In genomic region chrX:12582984-12583869, dm6 we compare ENCODE assay signal across 1 fruit fly cellular context.
TF ChIP-seq lines count a peak whose summit lies in the region.

TSS of gene Pits (minus strand) at chrX:12583193.

TF ChIP-seq in whole organism, embryonic, 481 proteins besides CTCF, POLR2A, EP300 and RAD21 (continued from another document and continues in another):
- TF ChIP-seq CG4854 (GFP tag; optimal IDR thresholded peaks at IDR 0.05; lab: Kevin White, UChicago) (no peak), Dref (GFP tag; IDR thresholded peaks at IDR 0.05; lab: Robert Waterston, UW) (peak; percentile 42; the same call in 1 of the 2 replicates), CG11504 (tag; optimal IDR thresholded peaks at IDR 0.05; lab: Kevin White, UChicago) (peak; percentile 61), Antp (GFP tag; optimal IDR thresholded peaks at IDR 0.05; lab: Kevin White, UChicago) (peak; percentile 52), CG3407 (GFP tag; optimal IDR thresholded peaks at IDR 0.05; lab: Kevin White, UChicago) (no peak), CG18764 (GFP tag; optimal IDR thresholded peaks at IDR 0.05; lab: Kevin White, UChicago) (peak; percentile 11), Poxn (GFP tag; IDR thresholded peaks at IDR 0.05; lab: Robert Waterston, UW) (no peak), Chrac-16 (GFP tag; optimal IDR thresholded peaks at IDR 0.05; lab: Kevin White, UChicago) (no peak), CG17802 (tag; optimal IDR thresholded peaks at IDR 0.05; lab: Kevin White, UChicago) (no peak), sens-2 (GFP tag; IDR thresholded peaks at IDR 0.05; lab: Robert Waterston, UW) (no peak), aop (GFP tag; IDR thresholded peaks at IDR 0.05; lab: Robert Waterston, UW) (no peak; the same call in 1 of the 2 replicates), eve (GFP tag; optimal IDR thresholded peaks at IDR 0.05; lab: Kevin White, UChicago) (no peak), CG8281 (tag; optimal IDR thresholded peaks at IDR 0.05; lab: Kevin White, UChicago) (no peak), bigmax (GFP tag; optimal IDR thresholded peaks at IDR 0.05; lab: Kevin White, UChicago) (peak; percentile 52), Fer2 (tag; optimal IDR thresholded peaks at IDR 0.05; lab: Kevin White, UChicago) (no peak), Sox100B (GFP tag; optimal IDR thresholded peaks at IDR 0.05; lab: Kevin White, UChicago) (peak; percentile 33), CG2120 (GFP tag; optimal IDR thresholded peaks at IDR 0.05; lab: Kevin White, UChicago) (peak; percentile 45), Lim3 (GFP tag; IDR thresholded peaks at IDR 0.05; lab: Robert Waterston, UW) (no peak), trem (tag; optimal IDR thresholded peaks at IDR 0.05; lab: Kevin White, UChicago) (peak; percentile 34), CG17361 (GFP tag; IDR thresholded peaks at IDR 0.05; lab: Robert Waterston, UW) (peak; percentile 50; the same call in 1 of the 3 replicates), odd (GFP tag; optimal IDR thresholded peaks at IDR 0.05; lab: Kevin White, UChicago) (peak; percentile 30), seq (GFP tag; IDR thresholded peaks at IDR 0.05; lab: Robert Waterston, UW) (no peak), tgo (GFP tag; IDR thresholded peaks at IDR 0.05; lab: Robert Waterston, UW) (peak; percentile 41; the same call in 2 of the 3 replicates), D19A (tag; optimal IDR thresholded peaks at IDR 0.05; lab: Kevin White, UChicago) (peak; percentile 23), Hr51 (GFP tag; optimal IDR thresholded peaks at IDR 0.05; lab: Kevin White, UChicago) (peak; percentile 18 to 45), Stat92E (GFP tag; optimal IDR thresholded peaks at IDR 0.05; lab: Kevin White, UChicago) (peak in 1 of 3 experiments; percentile 87), Dip2 (GFP tag; IDR thresholded peaks at IDR 0.05; lab: Robert Waterston, UW) (no peak), dm (GFP tag; optimal IDR thresholded peaks at IDR 0.05; lab: Kevin White, UChicago) (peak; percentile 86), Ptx1 (GFP tag; IDR thresholded peaks at IDR 0.05; lab: Robert Waterston, UW) (peak; percentile 61), HLH3B (GFP tag; IDR thresholded peaks at IDR 0.05; lab: Robert Waterston, UW) (peak; percentile 47; the same call in 1 of the 2 replicates), Rx (GFP tag; IDR thresholded peaks at IDR 0.05; lab: Robert Waterston, UW) (no peak), CG6254 (GFP tag; optimal IDR thresholded peaks at IDR 0.05; lab: Kevin White, UChicago) (peak; percentile 22), CG12299 (tag; optimal IDR thresholded peaks at IDR 0.05; lab: Kevin White, UChicago) (peak; percentile 59), crc (GFP tag; optimal IDR thresholded peaks at IDR 0.05; lab: Kevin White, UChicago) (no peak), wek (GFP tag; optimal IDR thresholded peaks at IDR 0.05; lab: Kevin White, UChicago) (peak; percentile 38), rib (GFP tag; IDR thresholded peaks at IDR 0.05; lab: Robert Waterston, UW) (peak; percentile 69; the same call in 1 of the 2 replicates), CG14710 (tag; optimal IDR thresholded peaks at IDR 0.05; lab: Kevin White, UChicago) (peak; percentile 68), her (GFP tag; optimal IDR thresholded peaks at IDR 0.05; lab: Kevin White, UChicago) (peak; percentile 65), fu2 (GFP tag; optimal IDR thresholded peaks at IDR 0.05; lab: Kevin White, UChicago) (no peak), CG5953 (GFP tag; IDR thresholded peaks at IDR 0.05; lab: Robert Waterston, UW) (0 out of 2 replicates have a peak, but pooled peaks have one; percentile 23), GATAe (GFP tag; conservative IDR thresholded peaks at IDR 0.05; lab: Robert Waterston, UW) (no peak; the same call in 1 of the 2 replicates), Deaf1 (tag; optimal IDR thresholded peaks at IDR 0.05; lab: Kevin White, UChicago) (peak; percentile 84), CG7372 (GFP tag; IDR thresholded peaks at IDR 0.05; lab: Robert Waterston, UW) (no peak; the same call in 1 of the 2 replicates), CG10209 (GFP tag; optimal IDR thresholded peaks at IDR 0.05; lab: Kevin White, UChicago) (peak; percentile 33), CG12071 (GFP tag; optimal IDR thresholded peaks at IDR 0.05; lab: Kevin White, UChicago) (peak; percentile 56), Ets97D (GFP tag; optimal IDR thresholded peaks at IDR 0.05; lab: Kevin White, UChicago) (peak; percentile 93), Ssrp (tag; optimal IDR thresholded peaks at IDR 0.05; lab: Kevin White, UChicago) (no peak), CG1603 (tag; optimal IDR thresholded peaks at IDR 0.05; lab: Kevin White, UChicago) (peak; percentile 78), CG1602 (GFP tag; optimal IDR thresholded peaks at IDR 0.05; lab: Kevin White, UChicago) (peak; percentile 45), Hr39 (optimal IDR thresholded peaks at IDR 0.05; lab: Kevin White, UChicago) (no peak), CG11696 (GFP tag; IDR thresholded peaks at IDR 0.05; lab: Robert Waterston, UW) (0 out of 2 replicates have a peak, but pooled peaks have one; percentile 10), HHEX (GFP tag; optimal IDR thresholded peaks at IDR 0.05; lab: Kevin White, UChicago) (peak; percentile 56), luna (GFP tag; optimal IDR thresholded peaks at IDR 0.05; lab: Kevin White, UChicago) (peak; percentile 15), CG11695 (GFP tag; IDR thresholded peaks at IDR 0.05; lab: Robert Waterston, UW) (0 out of 3 replicates have a peak, but pooled peaks have one; percentile 7), unpg (GFP tag; optimal IDR thresholded peaks at IDR 0.05; lab: Kevin White, UChicago) (peak; percentile 27), CG1233 (GFP tag; optimal IDR thresholded peaks at IDR 0.05; lab: Kevin White, UChicago) (peak; percentile 24), zen2 (GFP tag; IDR thresholded peaks at IDR 0.05; lab: Robert Waterston, UW; ENCODE audit: partially characterized antibody) (0 out of 3 replicates have a peak, but pooled peaks have one; percentile 31), Hand (GFP tag; optimal IDR thresholded peaks at IDR 0.05; lab: Kevin White, UChicago) (peak; percentile 58), CG7928 (GFP tag; optimal IDR thresholded peaks at IDR 0.05; lab: Kevin White, UChicago) (peak; percentile 65), CG13894 (tag; optimal IDR thresholded peaks at IDR 0.05; lab: Kevin White, UChicago) (peak; percentile 66), CG2889 (GFP tag; IDR thresholded peaks at IDR 0.05; lab: Robert Waterston, UW) (no peak), CG9727 (GFP tag; optimal IDR thresholded peaks at IDR 0.05; lab: Kevin White, UChicago) (peak; percentile 43), cg (GFP tag; optimal IDR thresholded peaks at IDR 0.05; lab: Kevin White, UChicago) (peak; percentile 97), CG4707 (GFP tag; optimal IDR thresholded peaks at IDR 0.05; lab: Kevin White, UChicago) (peak; percentile 63), shn (GFP tag; optimal IDR thresholded peaks at IDR 0.05; lab: Kevin White, UChicago) (peak; percentile 40), CG6272 (GFP tag; IDR thresholded peaks at IDR 0.05; lab: Robert Waterston, UW) (no peak), CG34224 (GFP tag; IDR thresholded peaks at IDR 0.05; lab: Robert Waterston, UW; ENCODE audit: partially characterized antibody) (peak; percentile 50; the same call in 1 of the 3 replicates), CG34376 (GFP tag; optimal IDR thresholded peaks at IDR 0.05; lab: Kevin White, UChicago) (peak; percentile 84), CG10366 (GFP tag; IDR thresholded peaks at IDR 0.05; lab: Robert Waterston, UW) (no peak), Aef1 (GFP tag; IDR thresholded peaks at IDR 0.05; lab: Robert Waterston, UW) (no peak; the same call in 2 of the 3 replicates), crol (GFP tag; IDR thresholded peaks at IDR 0.05; lab: Robert Waterston, UW) (0 out of 2 replicates have a peak, but pooled peaks have one; percentile 53), Hmx (GFP tag; optimal IDR thresholded peaks at IDR 0.05; lab: Kevin White, UChicago) (no peak), CG4282 (GFP tag; optimal IDR thresholded peaks at IDR 0.05; lab: Kevin White, UChicago) (peak; percentile 47), dmrt99B (tag; optimal IDR thresholded peaks at IDR 0.05; lab: Kevin White, UChicago) (peak; percentile 24), Nf-YA (GFP tag; IDR thresholded peaks at IDR 0.05; lab: Robert Waterston, UW) (no peak), sob (GFP tag; IDR thresholded peaks at IDR 0.05; lab: Robert Waterston, UW) (peak; percentile 22), Abd-B (GFP tag; optimal IDR thresholded peaks at IDR 0.05; lab: Kevin White, UChicago) (peak; percentile 27), schlank (tag; optimal IDR thresholded peaks at IDR 0.05; lab: Kevin White, UChicago) (no peak), CG6813 (GFP tag; optimal IDR thresholded peaks at IDR 0.05; lab: Kevin White, UChicago) (peak; percentile 64), CG31224 (GFP tag; IDR thresholded peaks at IDR 0.05; lab: Robert Waterston, UW) (no peak), CG13123 (GFP tag; optimal IDR thresholded peaks at IDR 0.05; lab: Kevin White, UChicago) (no peak), ham (GFP tag; IDR thresholded peaks at IDR 0.05; lab: Robert Waterston, UW) (no peak; the same call in 1 of the 2 replicates), MBD-R2 (GFP tag; IDR thresholded peaks at IDR 0.05; lab: Robert Waterston, UW) (no peak; the same call in 1 of the 2 replicates), CG4730 (GFP tag; IDR thresholded peaks at IDR 0.05; lab: Robert Waterston, UW) (0 out of 2 replicates have a peak, but pooled peaks have one; percentile 4), pho (GFP tag; optimal IDR thresholded peaks at IDR 0.05; lab: Kevin White, UChicago) (peak; percentile 35), HLHmδ (GFP tag; optimal IDR thresholded peaks at IDR 0.05; lab: Kevin White, UChicago) (peak; percentile 90), maf-S (GFP tag; optimal IDR thresholded peaks at IDR 0.05; lab: Kevin White, UChicago) (peak; percentile 49), cwo (GFP tag; optimal IDR thresholded peaks at IDR 0.05; lab: Kevin White, UChicago) (peak; percentile 89), unc-4 (GFP tag; IDR thresholded peaks at IDR 0.05; lab: Robert Waterston, UW; ENCODE audit: partially characterized antibody) (peak; percentile 42), CG2199 (GFP tag; IDR thresholded peaks at IDR 0.05; lab: Robert Waterston, UW) (peak; percentile 61; the same call in 1 of the 3 replicates), Dad (GFP tag; optimal IDR thresholded peaks at IDR 0.05; lab: Kevin White, UChicago) (peak; percentile 53), CG17829 (tag; optimal IDR thresholded peaks at IDR 0.05; lab: Kevin White, UChicago) (peak; percentile 29), NfI (GFP tag; optimal IDR thresholded peaks at IDR 0.05; lab: Kevin White, UChicago) (no peak), CG14050 (GFP tag; IDR thresholded peaks at IDR 0.05; lab: Robert Waterston, UW) (no peak), CG6654 (GFP tag; optimal IDR thresholded peaks at IDR 0.05; lab: Kevin White, UChicago) (no peak), HLH4C (GFP tag; IDR thresholded peaks at IDR 0.05; lab: Robert Waterston, UW; ENCODE audit: partially characterized antibody) (peak; percentile 53; the same call in 1 of the 3 replicates), Adf1 (GFP tag; IDR thresholded peaks at IDR 0.05; lab: Robert Waterston, UW) (peak; percentile 93), Awh (GFP tag; IDR thresholded peaks at IDR 0.05; lab: Robert Waterston, UW) (peak; percentile 32; the same call in 1 of the 2 replicates), esg (GFP tag; conservative IDR thresholded peaks at IDR 0.05; lab: Robert Waterston, UW) (peak; percentile 52; the same call in 1 of the 2 replicates), CG7556 (GFP tag; optimal IDR thresholded peaks at IDR 0.05; lab: Kevin White, UChicago) (peak; percentile 45), ttk (GFP tag; IDR thresholded peaks at IDR 0.05; lab: Robert Waterston, UW) (no peak), da (GFP tag; optimal IDR thresholded peaks at IDR 0.05; lab: Kevin White, UChicago) (no peak), toy (GFP tag; IDR thresholded peaks at IDR 0.05; lab: Robert Waterston, UW) (no peak), CG33213 (GFP tag; optimal IDR thresholded peaks at IDR 0.05; lab: Kevin White, UChicago) (peak; percentile 87), Blimp-1 (GFP tag; optimal IDR thresholded peaks at IDR 0.05; lab: Kevin White, UChicago) (peak; percentile 4), ranshi (GFP tag; IDR thresholded peaks at IDR 0.05; lab: Robert Waterston, UW) (peak; percentile 62), CG7271 (tag; optimal IDR thresholded peaks at IDR 0.05; lab: Kevin White, UChicago) (peak; percentile 35), NFAT (GFP tag; IDR thresholded peaks at IDR 0.05; lab: Robert Waterston, UW) (peak; percentile 66; the same call in 1 of the 2 replicates), CG12219 (GFP tag; optimal IDR thresholded peaks at IDR 0.05; lab: Kevin White, UChicago) (peak; percentile 42), zfh2 (GFP tag; optimal IDR thresholded peaks at IDR 0.05; lab: Kevin White, UChicago) (no peak), CG10462 (GFP tag; optimal IDR thresholded peaks at IDR 0.05; lab: Kevin White, UChicago) (no peak), peb (GFP tag; IDR thresholded peaks at IDR 0.05; lab: Robert Waterston, UW) (0 out of 2 replicates have a peak, but pooled peaks have one; percentile 16), Rfx (GFP tag; IDR thresholded peaks at IDR 0.05; lab: Robert Waterston, UW) (peak; percentile 51), sisA (GFP tag; IDR thresholded peaks at IDR 0.05; lab: Robert Waterston, UW) (peak; percentile 27; the same call in 1 of the 2 replicates), Ada2b (GFP tag; IDR thresholded peaks at IDR 0.05; lab: Robert Waterston, UW) (0 out of 2 replicates have a peak, but pooled peaks have one; percentile 9), BtbVII (GFP tag; optimal IDR thresholded peaks at IDR 0.05; lab: Kevin White, UChicago) (peak; percentile 59), so (GFP tag; IDR thresholded peaks at IDR 0.05; lab: Robert Waterston, UW) (no peak), CG12391 (tag; optimal IDR thresholded peaks at IDR 0.05; lab: Kevin White, UChicago) (peak; percentile 55), Tbp (GFP tag; optimal IDR thresholded peaks at IDR 0.05; lab: Kevin White, UChicago) (no peak), Dfd (GFP tag; optimal IDR thresholded peaks at IDR 0.05; lab: Kevin White, UChicago) (no peak), fd3F (GFP tag; optimal IDR thresholded peaks at IDR 0.05; lab: Kevin White, UChicago) (no peak), CG16779 (GFP tag; IDR thresholded peaks at IDR 0.05; lab: Robert Waterston, UW) (peak; percentile 73), tup (GFP tag; optimal IDR thresholded peaks at IDR 0.05; lab: Kevin White, UChicago) (no peak), Vsx1 (GFP tag; optimal IDR thresholded peaks at IDR 0.05; lab: Kevin White, UChicago) (no peak), ci (GFP tag; IDR thresholded peaks at IDR 0.05; lab: Robert Waterston, UW) (peak; percentile 82; the same call in 2 of the 3 replicates), CG9215 (GFP tag; IDR thresholded peaks at IDR 0.05; lab: Robert Waterston, UW) (peak; percentile 58; the same call in 1 of the 2 replicates), vnd (GFP tag; IDR thresholded peaks at IDR 0.05; lab: Robert Waterston, UW; ENCODE audit: partially characterized antibody) (no peak), chm (GFP tag; IDR thresholded peaks at IDR 0.05; lab: Robert Waterston, UW) (peak; percentile 82)
